Worm (Caenorhabditis elegans): ENCODE results near the gene hal-3.

Gene hal-3

DNA sequence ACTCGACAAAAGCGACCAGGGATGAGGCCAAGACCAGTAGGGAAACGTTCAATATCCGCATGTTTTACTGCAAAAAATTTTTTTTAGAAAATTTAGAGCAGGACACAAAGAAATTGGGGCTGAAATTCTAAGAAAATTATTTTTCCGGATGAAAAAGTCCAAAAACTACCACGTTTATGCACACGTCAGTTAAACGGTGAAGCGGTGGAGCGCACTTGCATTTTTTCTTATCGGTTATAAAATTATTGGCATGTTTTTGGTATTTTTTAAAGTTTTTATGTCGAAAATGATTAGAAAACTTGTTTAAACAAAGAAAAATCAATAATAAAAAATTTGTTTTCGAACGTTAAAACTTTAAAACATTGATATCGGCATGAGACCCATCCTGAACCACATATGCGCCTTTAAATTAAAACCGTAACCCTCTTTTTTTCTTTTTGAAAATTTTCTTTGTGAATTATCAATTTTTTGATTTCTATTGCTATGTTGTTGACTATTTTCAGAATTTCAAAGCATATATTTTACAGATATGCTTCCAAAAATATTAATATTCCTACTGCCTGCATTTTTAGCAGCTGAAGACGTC lies 7.3 kb upstream of the hal-3 start, which contains the start of the genes dnj-20 and ZK1307.8 (continued):
- peak; percentile 22 for TF ChIP-seq dpl-1 (GFP tag; optimal IDR thresholded peaks at IDR 0.05)
- TF ChIP-seq lir-3 (tag; optimal IDR thresholded peaks at IDR 0.05): no peak
- TF ChIP-seq ztf-7 (tag; optimal IDR thresholded peaks at IDR 0.05): no peak
- no peak for TF ChIP-seq mdt-29 (GFP tag; IDR thresholded peaks at IDR 0.05)
- no peak for TF ChIP-seq hmg-1.1 (GFP tag; IDR thresholded peaks at IDR 0.05)
- TF ChIP-seq nhr-111 (GFP tag; optimal IDR thresholded peaks at IDR 0.05): no peak
- TF ChIP-seq sdz-12 (GFP tag; optimal IDR thresholded peaks at IDR 0.05): no peak
- TF ChIP-seq F49E8.2 (tag; optimal IDR thresholded peaks at IDR 0.05; ENCODE audit: borderline replicate concordance): no peak
- TF ChIP-seq zfp-3 (GFP tag; conservative IDR thresholded peaks at IDR 0.05): no peak
- TF ChIP-seq snpc-1.2 (GFP tag; IDR thresholded peaks at IDR 0.05): no peak
- no peak for TF ChIP-seq lin-13 (GFP tag; optimal IDR thresholded peaks at IDR 0.05)
- no peak for TF ChIP-seq nhr-237 (tag; optimal IDR thresholded peaks at IDR 0.05)
- TF ChIP-seq vab-7 (GFP tag; IDR thresholded peaks at IDR 0.05): no peak
- TF ChIP-seq nhr-42 (GFP tag; IDR thresholded peaks at IDR 0.05): no peak
- no peak for TF ChIP-seq ceh-62 (tag; optimal IDR thresholded peaks at IDR 0.05)
- peak in 1 of 2 experiments; percentile 56 for TF ChIP-seq lsy-2 (tag; optimal IDR thresholded peaks at IDR 0.05)
- no peak for TF ChIP-seq nhr-77 (tag; optimal IDR thresholded peaks at IDR 0.05)
- no peak for TF ChIP-seq dmd-8 (GFP tag; IDR thresholded peaks at IDR 0.05)
- no peak for TF ChIP-seq lin-15B (tag; optimal IDR thresholded peaks at IDR 0.05)
- no peak for TF ChIP-seq nhr-41 (GFP tag; IDR thresholded peaks at IDR 0.05)
- no peak for TF ChIP-seq nhr-48 (tag; optimal IDR thresholded peaks at IDR 0.05)
- TF ChIP-seq snpc-4 (tag; optimal IDR thresholded peaks at IDR 0.05): no peak
- no peak for TF ChIP-seq lim-7 (GFP tag; IDR thresholded peaks at IDR 0.05)
- TF ChIP-seq hif-1 (tag; optimal IDR thresholded peaks at IDR 0.05): no peak
- TF ChIP-seq daf-16 (GFP tag; optimal IDR thresholded peaks at IDR 0.05): no peak
- peak; percentile 63 for TF ChIP-seq daf-16 (tag; optimal IDR thresholded peaks at IDR 0.05)
- TF ChIP-seq ceh-20 (GFP tag; IDR thresholded peaks at IDR 0.05): no peak
- peak; percentile 1 for TF ChIP-seq hlh-30 (tag; optimal IDR thresholded peaks at IDR 0.05; ENCODE audit: insufficient read depth)
- no peak for TF ChIP-seq ama-1 (optimal IDR thresholded peaks at IDR 0.05)
- no peak for TF ChIP-seq mxl-2 (GFP tag; conservative IDR thresholded peaks at IDR 0.05)
- no peak for TF ChIP-seq lin-29 (GFP tag; IDR thresholded peaks at IDR 0.05)
- no peak for TF ChIP-seq madf-9 (GFP tag; conservative IDR thresholded peaks at IDR 0.05)
- no peak for TF ChIP-seq unc-62 (GFP tag; optimal IDR thresholded peaks at IDR 0.05 in 1 of 2)
- TF ChIP-seq unc-62 (tag; optimal IDR thresholded peaks at IDR 0.05): no peak
- TF ChIP-seq ceh-44 (GFP tag; IDR thresholded peaks at IDR 0.05): no peak
- no peak for TF ChIP-seq set-16 (GFP tag; IDR thresholded peaks at IDR 0.05)
- TF ChIP-seq egl-27 (tag; optimal IDR thresholded peaks at IDR 0.05): no peak
- no peak for TF ChIP-seq F37D6.2 (tag; optimal IDR thresholded peaks at IDR 0.05)
- no peak for TF ChIP-seq skn-1 (tag; optimal IDR thresholded peaks at IDR 0.05)
- TF ChIP-seq nhr-28 (tag; optimal IDR thresholded peaks at IDR 0.05): no peak
- no peak for TF ChIP-seq ZK546.5 (tag; optimal IDR thresholded peaks at IDR 0.05)

DNA sequence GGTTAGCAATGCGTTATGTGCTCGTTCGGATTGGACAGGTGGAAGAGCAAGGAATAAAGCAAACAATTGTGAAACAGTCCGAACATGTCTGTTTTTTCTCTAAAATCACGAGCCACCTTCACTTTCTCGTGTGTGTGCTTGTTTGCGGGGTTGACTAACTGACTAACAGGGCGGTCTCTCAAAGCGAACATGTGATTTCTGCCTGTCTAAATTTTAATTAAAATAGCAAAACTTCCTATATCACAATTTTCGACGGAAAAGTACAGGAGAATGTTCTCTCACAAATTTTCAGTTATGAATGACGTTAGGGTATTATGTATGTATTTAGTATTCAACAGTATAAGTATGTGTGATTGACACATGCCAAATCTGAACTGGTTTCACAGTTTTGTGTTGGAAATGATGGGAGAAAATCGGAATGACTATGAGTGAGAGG lies 5.0 kb upstream of the hal-3 start:
- no peak for TF ChIP-seq F44E2.7 (GFP tag; IDR thresholded peaks at IDR 0.05)
- no peak for TF ChIP-seq T26A8.4 (GFP tag; IDR thresholded peaks at IDR 0.05)
- no peak for TF ChIP-seq ctbp-1 (GFP tag; IDR thresholded peaks at IDR 0.05)
- TF ChIP-seq zfp-2 (tag; optimal IDR thresholded peaks at IDR 0.05): no peak
- no peak for TF ChIP-seq lir-3 (tag; optimal IDR thresholded peaks at IDR 0.05)
- no peak for TF ChIP-seq spr-3 (GFP tag; optimal IDR thresholded peaks at IDR 0.05)
- TF ChIP-seq hlh-11 (tag; optimal IDR thresholded peaks at IDR 0.05): peak; percentile 73
- TF ChIP-seq saeg-2 (GFP tag; IDR thresholded peaks at IDR 0.05): no peak
- TF ChIP-seq F37D6.2 (tag; optimal IDR thresholded peaks at IDR 0.05): no peak
- no peak for TF ChIP-seq nhr-10 (tag; optimal IDR thresholded peaks at IDR 0.05)
- TF ChIP-seq zfp-3 (GFP tag; conservative IDR thresholded peaks at IDR 0.05): no peak
- TF ChIP-seq lin-13 (GFP tag; optimal IDR thresholded peaks at IDR 0.05): no peak
- TF ChIP-seq mdl-1 (tag; optimal IDR thresholded peaks at IDR 0.05): peak in 1 of 2 experiments; percentile 68
- no peak for TF ChIP-seq ceh-62 (tag; optimal IDR thresholded peaks at IDR 0.05)
- TF ChIP-seq lin-39 (tag; optimal IDR thresholded peaks at IDR 0.05): no peak
- no peak for TF ChIP-seq unc-130 (GFP tag; optimal IDR thresholded peaks at IDR 0.05)
- no peak for TF ChIP-seq Y5F2A.4 (GFP tag; optimal IDR thresholded peaks at IDR 0.05)
- no peak for TF ChIP-seq dmd-9 (GFP tag; IDR thresholded peaks at IDR 0.05)

All from whole organism, L4 larva.